Fruit fly (Drosophila melanogaster): ENCODE measurements around the gene CG14518.

CG14518 gene

dm6 chr3R:29004884-29005621 lies 19.7 kb upstream of the CG14518 start (continued):
- no peak for TF ChIP-seq jing (GFP tag; optimal IDR thresholded peaks at IDR 0.05)
- TF ChIP-seq CG1602 (GFP tag; optimal IDR thresholded peaks at IDR 0.05), result no peak
- peak; percentile 54 for TF ChIP-seq nmo (GFP tag; optimal IDR thresholded peaks at IDR 0.05)
- TF ChIP-seq CG2712 (tag; optimal IDR thresholded peaks at IDR 0.05), result peak; percentile 51
- TF ChIP-seq Sry-δ (GFP tag; optimal IDR thresholded peaks at IDR 0.05), result no peak
- peak; percentile 4; the same call in 1 of the 2 replicates for TF ChIP-seq H2.0 (GFP tag; IDR thresholded peaks at IDR 0.05)
- TF ChIP-seq CG4360 (GFP tag; IDR thresholded peaks at IDR 0.05), result no peak
- TF ChIP-seq dysf (GFP tag; IDR thresholded peaks at IDR 0.05), result peak; percentile 62
- peak; percentile 47 for TF ChIP-seq CG13424 (tag; optimal IDR thresholded peaks at IDR 0.05)
- TF ChIP-seq CG7357 (GFP tag; IDR thresholded peaks at IDR 0.05), result peak; percentile 22; the same call in 1 of the 3 replicates
- 0 out of 2 replicates have a peak, but pooled peaks have one; percentile 11 for TF ChIP-seq Dref (GFP tag; IDR thresholded peaks at IDR 0.05)
- TF ChIP-seq ci (GFP tag; IDR thresholded peaks at IDR 0.05), result 0 out of 3 replicates have a peak, but pooled peaks have one; percentile 48
- peak; percentile 40 for TF ChIP-seq tap (tag; optimal IDR thresholded peaks at IDR 0.05)
- TF ChIP-seq pnt (GFP tag; optimal IDR thresholded peaks at IDR 0.05), result no peak
- TF ChIP-seq CG12071 (GFP tag; optimal IDR thresholded peaks at IDR 0.05), result no peak
- TF ChIP-seq Fer1 (GFP tag; optimal IDR thresholded peaks at IDR 0.05), result peak; percentile 24
- peak; percentile 25 for TF ChIP-seq CG8924 (tag; optimal IDR thresholded peaks at IDR 0.05)
- peak; percentile 46; the same call in 1 of the 2 replicates for TF ChIP-seq ranshi (GFP tag; IDR thresholded peaks at IDR 0.05)
- no peak for TF ChIP-seq hkb (optimal IDR thresholded peaks at IDR 0.05)
- 0 out of 2 replicates have a peak, but pooled peaks have one; percentile 25 for TF ChIP-seq hkb (GFP tag; IDR thresholded peaks at IDR 0.05)
- TF ChIP-seq CG1603 (tag; optimal IDR thresholded peaks at IDR 0.05), result peak; percentile 65
- TF ChIP-seq fd96Cb (tag; optimal IDR thresholded peaks at IDR 0.05), result peak; percentile 56
- TF ChIP-seq PHDP (tag; optimal IDR thresholded peaks at IDR 0.05), result peak; percentile 41
- TF ChIP-seq CG9876 (GFP tag; optimal IDR thresholded peaks at IDR 0.05), result no peak
- peak; percentile 22 for TF ChIP-seq HHEX (GFP tag; optimal IDR thresholded peaks at IDR 0.05)
- peak; percentile 39 for TF ChIP-seq phol (tag; optimal IDR thresholded peaks at IDR 0.05)
- no peak for TF ChIP-seq CG8388 (GFP tag; optimal IDR thresholded peaks at IDR 0.05)
- no peak for TF ChIP-seq ara (GFP tag; IDR thresholded peaks at IDR 0.05)
- TF ChIP-seq CG15479 (GFP tag; optimal IDR thresholded peaks at IDR 0.05), result no peak
- TF ChIP-seq CG12391 (tag; optimal IDR thresholded peaks at IDR 0.05), result peak; percentile 40
- TF ChIP-seq CG3838 (GFP tag; optimal IDR thresholded peaks at IDR 0.05), result no peak
- peak; percentile 40 for TF ChIP-seq Blimp-1 (GFP tag; optimal IDR thresholded peaks at IDR 0.05)
- TF ChIP-seq CG11695 (GFP tag; IDR thresholded peaks at IDR 0.05), result peak; percentile 26; the same call in 1 of the 3 replicates
- no peak for TF ChIP-seq onecut (GFP tag; IDR thresholded peaks at IDR 0.05)
- TF ChIP-seq esg (GFP tag; conservative IDR thresholded peaks at IDR 0.05), result peak; percentile 47
- no peak for TF ChIP-seq Tbp (GFP tag; optimal IDR thresholded peaks at IDR 0.05)
- no peak for TF ChIP-seq repo (GFP tag; optimal IDR thresholded peaks at IDR 0.05)
- TF ChIP-seq dpn (GFP tag; optimal IDR thresholded peaks at IDR 0.05), result peak in 1 of 2 experiments; percentile 47
- no peak for TF ChIP-seq stc (GFP tag; IDR thresholded peaks at IDR 0.05)
- peak; percentile 28 for TF ChIP-seq CG10543 (GFP tag; optimal IDR thresholded peaks at IDR 0.05)
- TF ChIP-seq Rfx (GFP tag; IDR thresholded peaks at IDR 0.05), result peak; percentile 50; the same call in 1 of the 2 replicates
- TF ChIP-seq fu2 (GFP tag; optimal IDR thresholded peaks at IDR 0.05), result no peak
- peak; percentile 58 for TF ChIP-seq crol (GFP tag; IDR thresholded peaks at IDR 0.05)
- TF ChIP-seq CG10209 (GFP tag; optimal IDR thresholded peaks at IDR 0.05), result no peak
- TF ChIP-seq CG7745 (tag; optimal IDR thresholded peaks at IDR 0.05), result no peak
- TF ChIP-seq ftz-f1 (GFP tag; optimal IDR thresholded peaks at IDR 0.05), result no peak
- TF ChIP-seq Ssrp (tag; optimal IDR thresholded peaks at IDR 0.05), result peak; percentile 14
- TF ChIP-seq CG7786 (GFP tag; optimal IDR thresholded peaks at IDR 0.05), result no peak
- TF ChIP-seq Fer3 (tag; optimal IDR thresholded peaks at IDR 0.05), result peak; percentile 1
- TF ChIP-seq vvl (GFP tag; IDR thresholded peaks at IDR 0.05), result peak; percentile 34; the same call in 1 of the 2 replicates

Data from whole organism, embryonic.